Worm (Caenorhabditis elegans) whole organism, L4 larva: ENCODE measurements around the gene slc-17.8.
A peak's percentile ranks its signal among the peaks of the same experiment; 100 is the strongest.

Experiments used
- D1046.2 ChIP-seq: fragments of 200-800 bp; sonication (Bioruptor generic); IDR thresholded peaks from 2 replicates; pipeline ENCODE4 v1.3.6; 2022; ENCODE audit warnings: missing genetic modification characterization, missing compliant biosample characterization
- F26F4.8 ChIP-seq: fragments of 200-800 bp; sonication (Bioruptor generic); conservative IDR thresholded peaks from 2 replicates; pipeline ENCODE4 v1.3.6; 2022; ENCODE audit warnings: missing genetic modification characterization, missing compliant biosample characterization
- Y48G9A.11 ChIP-seq: fragments of 200-800 bp; sonication (Bioruptor generic); IDR thresholded peaks from 2 replicates; pipeline ENCODE4 v1.3.6; 2022; ENCODE audit warnings: missing genetic modification reagents, missing genetic modification characterization, missing compliant biosample characterization
- Y75B8A.6 ChIP-seq: fragments of 200-800 bp; sonication (Bioruptor generic); IDR thresholded peaks from 2 replicates; pipeline ENCODE4 v1.3.6; 2022; ENCODE audit warnings: missing genetic modification reagents, missing genetic modification characterization, missing compliant biosample characterization
- ZK337.2 ChIP-seq: fragments of 200-800 bp; sonication (Bioruptor generic); IDR thresholded peaks from 2 replicates; pipeline ENCODE4 v1.3.6; 2022; ENCODE audit warnings: missing genetic modification reagents, missing genetic modification characterization, missing compliant biosample characterization
- ama-1 ChIP-seq: fragments of 150-350 bp; optimal IDR thresholded peaks from 2 replicates; lab custom pipeline; 2014; ENCODE audit warnings: inconsistent platforms, mixed read lengths
- arid-1 ChIP-seq: fragments of 200-800 bp; sonication (Bioruptor generic); conservative IDR thresholded peaks from 2 replicates; pipeline ENCODE4 v1.3.6; 2022; ENCODE audit warnings: missing genetic modification reagents, missing genetic modification characterization, missing compliant biosample characterization
- ces-1 ChIP-seq: fragments of 150-350 bp; sonication (generic microtip); optimal IDR thresholded peaks from 4 replicates; lab custom pipeline; 2014; ENCODE audit warnings: missing biosample characterization, missing genetic modification reagents, missing genetic modification characterization
- ctbp-1 ChIP-seq: fragments of 200-800 bp; sonication (Bioruptor generic); IDR thresholded peaks from 2 replicates; pipeline ENCODE4 v1.3.6; 2022; ENCODE audit warnings: missing genetic modification reagents, missing genetic modification characterization, missing compliant biosample characterization
- daf-19 ChIP-seq: fragments of 200-800 bp; sonication (Bioruptor generic); conservative IDR thresholded peaks from 2 replicates; pipeline ENCODE4 v1.3.6; 2022; ENCODE audit warnings: missing genetic modification characterization, missing compliant biosample characterization
- daf-8 ChIP-seq: fragments of 200-800 bp; sonication (Bioruptor generic); IDR thresholded peaks from 2 replicates; pipeline ENCODE4 v1.3.6; 2022; ENCODE audit warnings: missing genetic modification characterization, missing compliant biosample characterization
- dmd-6 ChIP-seq: fragments of 200-800 bp; sonication (Bioruptor generic); IDR thresholded peaks from 2 replicates; pipeline ENCODE4 v1.3.6; 2022; ENCODE audit warnings: missing genetic modification reagents, missing genetic modification characterization, missing compliant biosample characterization
- dmd-8 ChIP-seq: fragments of 200-800 bp; sonication (Bioruptor generic); IDR thresholded peaks from 2 replicates; pipeline ENCODE4 v1.3.6; 2022; ENCODE audit warnings: missing genetic modification characterization, missing compliant biosample characterization
- egl-43 ChIP-seq: fragments of 200-800 bp; sonication (Bioruptor generic); IDR thresholded peaks from 2 replicates; pipeline ENCODE4 v1.3.6; 2022; ENCODE audit warnings: missing genetic modification reagents, missing genetic modification characterization, missing compliant biosample characterization
- gei-8 ChIP-seq: fragments of 200-800 bp; sonication (Bioruptor generic); optimal IDR thresholded peaks from 2 replicates; lab custom pipeline; 2018; ENCODE audit warnings: mild to moderate bottlenecking, missing genetic modification characterization, missing compliant biosample characterization
- hlh-11 ChIP-seq: fragments of 200-800 bp; sonication (Bioruptor generic); optimal IDR thresholded peaks from 2 replicates; lab custom pipeline; 2018; ENCODE audit warnings: mild to moderate bottlenecking, missing genetic modification characterization, missing compliant biosample characterization
- lim-7 ChIP-seq: fragments of 200-800 bp; sonication (Bioruptor generic); IDR thresholded peaks from 2 replicates; pipeline ENCODE4 v1.3.6; 2022; ENCODE audit warnings: missing genetic modification characterization, missing compliant biosample characterization
- lin-15B ChIP-seq: fragments of 150-350 bp; sonication (generic microtip); optimal IDR thresholded peaks from 3 replicates; lab custom pipeline; 2014; ENCODE audit warnings: missing biosample characterization, missing genetic modification characterization
- lin-38 ChIP-seq: fragments of 200-800 bp; sonication (Bioruptor generic); IDR thresholded peaks from 2 replicates; pipeline ENCODE4 v1.3.6; 2022; ENCODE audit warnings: missing genetic modification reagents, missing genetic modification characterization, missing compliant biosample characterization
- madf-5 ChIP-seq, 2 experiments: fragments of 200-800 bp; sonication (Bioruptor generic); IDR thresholded peaks; 2 replicates each; pipeline ENCODE4 v1.3.6; 2022; ENCODE audit warnings: missing compliant biosample characterization in 2 of 2, missing genetic modification characterization in 2 of 2
- madf-9 ChIP-seq: fragments of 200-800 bp; sonication (Bioruptor generic); conservative IDR thresholded peaks from 2 replicates; pipeline ENCODE4 v1.3.6; 2022; ENCODE audit warnings: missing genetic modification reagents, missing genetic modification characterization, missing compliant biosample characterization
- mdt-29 ChIP-seq: fragments of 200-800 bp; sonication (Bioruptor generic); IDR thresholded peaks from 2 replicates; pipeline ENCODE4 v1.3.6; 2022; ENCODE audit warnings: missing genetic modification reagents, missing genetic modification characterization, missing compliant biosample characterization
- mep-1 ChIP-seq: fragments of 150-350 bp; sonication (generic microtip); optimal IDR thresholded peaks from 3 replicates; lab custom pipeline; 2014; ENCODE audit warnings: missing biosample characterization, missing genetic modification characterization
- mes-2 ChIP-seq: sonication (generic microtip); optimal IDR thresholded peaks from 2 replicates; lab custom pipeline; 2016; ENCODE audit warnings: missing genotype, mild to moderate bottlenecking, missing genetic modification characterization, missing compliant biosample characterization; ENCODE audit not compliant: poor library complexity, severe bottlenecking
- mxl-3 ChIP-seq: fragments of 200-800 bp; sonication (Bioruptor generic); optimal IDR thresholded peaks from 2 replicates; lab custom pipeline; 2018; ENCODE audit warnings: mild to moderate bottlenecking, missing genetic modification characterization, missing compliant biosample characterization
- nhr-102 ChIP-seq: sonication (generic microtip); optimal IDR thresholded peaks from 2 replicates; lab custom pipeline; 2016; ENCODE audit warnings: mild to moderate bottlenecking, missing genetic modification characterization, moderate library complexity, missing compliant biosample characterization
- nhr-111 ChIP-seq: fragments of 200-800 bp; sonication (Bioruptor generic); optimal IDR thresholded peaks from 2 replicates; lab custom pipeline; 2018; ENCODE audit warnings: mild to moderate bottlenecking, missing genetic modification characterization, missing compliant biosample characterization
- nhr-41 ChIP-seq: fragments of 200-800 bp; sonication (Bioruptor generic); IDR thresholded peaks from 2 replicates; pipeline ENCODE4 v1.3.6; 2022; ENCODE audit warnings: missing genetic modification reagents, missing genetic modification characterization, missing compliant biosample characterization
- nhr-42 ChIP-seq: fragments of 200-800 bp; sonication (Bioruptor generic); IDR thresholded peaks from 2 replicates; pipeline ENCODE4 v1.3.6; 2022; ENCODE audit warnings: missing genetic modification characterization, missing compliant biosample characterization
- nhr-76 ChIP-seq: fragments of 150-350 bp; optimal IDR thresholded peaks from 2 replicates; lab custom pipeline; 2014; ENCODE audit warnings: missing biosample characterization, missing genetic modification characterization
- pha-4 ChIP-seq, 2 experiments: fragments of 150-350 bp in 1 of 2; fragments of 200-800 bp in 1 of 2; sonication (Bioruptor generic) in 1 of 2; IDR thresholded peaks in 1 of 2; optimal IDR thresholded peaks in 1 of 2; 2 replicates each; pipeline versions ENCODE4 v1.3.6 to Lab custom; 2014 to 2022; ENCODE audit warnings: missing genetic modification characterization in 2 of 2, missing genetic modification reagents in 2 of 2, missing biosample characterization in 1 of 2, missing compliant biosample characterization in 1 of 2
- rbr-2 ChIP-seq: sonication (generic microtip); optimal IDR thresholded peaks from 2 replicates; lab custom pipeline; 2016; ENCODE audit warnings: missing genotype, missing genetic modification characterization, missing compliant biosample characterization
- set-16 ChIP-seq: fragments of 200-800 bp; sonication (Bioruptor generic); IDR thresholded peaks from 2 replicates; pipeline ENCODE4 v1.3.6; 2022; ENCODE audit warnings: missing genetic modification reagents, missing genetic modification characterization, missing compliant biosample characterization
- snpc-1.2 ChIP-seq: fragments of 200-800 bp; sonication (Bioruptor generic); IDR thresholded peaks from 2 replicates; pipeline ENCODE4 v1.3.6; 2022; ENCODE audit warnings: missing genetic modification reagents, missing genetic modification characterization, missing compliant biosample characterization
- spr-1 ChIP-seq: sonication (generic microtip); optimal IDR thresholded peaks from 2 replicates; lab custom pipeline; 2016; ENCODE audit warnings: mild to moderate bottlenecking, missing genetic modification characterization, missing compliant biosample characterization
- unc-39 ChIP-seq: sonication (generic microtip); optimal IDR thresholded peaks from 2 replicates; lab custom pipeline; 2017; ENCODE audit warnings: missing biosample characterization, missing genetic modification characterization
- vab-7 ChIP-seq: fragments of 200-800 bp; sonication (Bioruptor generic); IDR thresholded peaks from 2 replicates; pipeline ENCODE4 v1.3.6; 2022; ENCODE audit warnings: missing genetic modification reagents, missing genetic modification characterization, missing compliant biosample characterization
- zag-1 ChIP-seq: fragments of 150-350 bp; optimal IDR thresholded peaks from 2 replicates; lab custom pipeline; 2014; ENCODE audit warnings: missing biosample characterization, missing genetic modification characterization
- zfp-2 ChIP-seq: sonication (generic microtip); optimal IDR thresholded peaks from 2 replicates; lab custom pipeline; 2016; ENCODE audit warnings: mild to moderate bottlenecking, missing genetic modification characterization, missing compliant biosample characterization
- zip-11 ChIP-seq: fragments of 200-800 bp; sonication (Bioruptor generic); IDR thresholded peaks from 2 replicates; pipeline ENCODE4 v1.3.6; 2022; ENCODE audit warnings: missing genetic modification characterization, missing compliant biosample characterization
- ztf-7 ChIP-seq: fragments of 150-350 bp; optimal IDR thresholded peaks from 2 replicates; lab custom pipeline; 2014; ENCODE audit warnings: missing biosample characterization, missing genetic modification characterization

Gene slc-17.8

ce11 chrV:8495965-8496364 is 49.4 kb downstream of the slc-17.8 start (continued):
- TF ChIP-seq nhr-102 (tag; lab: Kevin White, UChicago): no peak
- TF ChIP-seq rbr-2 (tag; lab: Kevin White, UChicago): no peak
- TF ChIP-seq Y48G9A.11: peak; percentile 27; the same call in 1 of the 2 replicates
- TF ChIP-seq pha-4 (GFP tag; IDR thresholded peaks at IDR 0.05; lab: Robert Waterston, UW): peak; percentile 65
- no peak for TF ChIP-seq pha-4 (tag; optimal IDR thresholded peaks at IDR 0.05; lab: Kevin White, UChicago)
- 0 out of 2 replicates have a peak, but pooled peaks have one; percentile 62 for TF ChIP-seq dmd-8 (GFP tag; lab: Robert Waterston, UW)
- no peak for TF ChIP-seq zag-1 (tag; lab: Kevin White, UChicago)
- no peak for TF ChIP-seq zip-11
- peak; percentile 69 for TF ChIP-seq snpc-1.2 (GFP tag; lab: Robert Waterston, UW)
- no peak for TF ChIP-seq D1046.2 (GFP tag; lab: Robert Waterston, UW)
- TF ChIP-seq ctbp-1 (GFP tag; lab: Robert Waterston, UW): peak; percentile 72
- 0 out of 2 replicates have a peak, but pooled peaks have one; percentile 41 for TF ChIP-seq F26F4.8 (GFP tag; lab: Robert Waterston, UW)
- peak; percentile 11 for TF ChIP-seq hlh-11 (tag; lab: Kevin White, UChicago)
- TF ChIP-seq madf-5 (GFP tag; IDR thresholded peaks at IDR 0.05; lab: Robert Waterston, UW): no peak
- TF ChIP-seq zfp-2: no peak
- peak; percentile 38 for TF ChIP-seq gei-8 (GFP tag; lab: Kevin White, UChicago)
- peak; percentile 61; the same call in 1 of the 2 replicates for TF ChIP-seq nhr-42 (GFP tag; lab: Robert Waterston, UW)
- TF ChIP-seq mep-1 (tag; lab: Kevin White, UChicago): peak; percentile 36
- TF ChIP-seq mes-2 (tag; lab: Kevin White, UChicago): peak; percentile 58
- no peak for TF ChIP-seq spr-1
- peak; percentile 69 for TF ChIP-seq lim-7 (GFP tag; lab: Robert Waterston, UW)
- no peak for TF ChIP-seq daf-8 (GFP tag; lab: Robert Waterston, UW)
- TF ChIP-seq lin-15B: no peak
- TF ChIP-seq, all 104 proteins: peak for 32

ce11 chrV:8495106-8495505 is 50.3 kb downstream of the slc-17.8 start:
- TF ChIP-seq daf-19 (GFP tag; lab: Robert Waterston, UW) (0 out of 2 replicates have a peak, but pooled peaks have one; percentile 57), dmd-8 (GFP tag; lab: Robert Waterston, UW) (0 out of 2 replicates have a peak, but pooled peaks have one; percentile 58), ztf-7 (tag; lab: Kevin White, UChicago) (no peak), madf-5 (GFP tag; IDR thresholded peaks at IDR 0.05; lab: Robert Waterston, UW) (peak in 1 of 2 experiments; percentile 28; a peak in 1 of 4 replicates), set-16 (GFP tag; lab: Robert Waterston, UW) (no peak), D1046.2 (GFP tag; lab: Robert Waterston, UW) (0 out of 2 replicates have a peak, but pooled peaks have one; percentile 55), lim-7 (GFP tag; lab: Robert Waterston, UW) (peak; percentile 75), nhr-111 (GFP tag; lab: Kevin White, UChicago) (no peak), Y48G9A.11 (no peak), nhr-41 (GFP tag; lab: Robert Waterston, UW) (0 out of 2 replicates have a peak, but pooled peaks have one; percentile 45), Y75B8A.6 (no peak), ces-1 (no peak), mxl-3 (GFP tag; lab: Kevin White, UChicago) (no peak), snpc-1.2 (GFP tag; lab: Robert Waterston, UW) (peak; percentile 35; the same call in 1 of the 2 replicates), madf-9 (GFP tag; lab: Robert Waterston, UW) (no peak), nhr-76 (tag; lab: Kevin White, UChicago) (no peak), mdt-29 (peak; percentile 20; the same call in 1 of the 2 replicates), arid-1 (0 out of 2 replicates have a peak, but pooled peaks have one; percentile 28), ZK337.2 (GFP tag; lab: Robert Waterston, UW) (no peak), egl-43 (GFP tag; lab: Robert Waterston, UW) (peak; percentile 63; the same call in 1 of the 2 replicates), lin-38 (GFP tag; lab: Robert Waterston, UW) (peak; percentile 48), F26F4.8 (GFP tag; lab: Robert Waterston, UW) (peak; percentile 72; the same call in 1 of the 2 replicates), vab-7 (GFP tag; lab: Robert Waterston, UW) (peak; percentile 64), unc-39 (tag; lab: Kevin White, UChicago) (no peak), ama-1 (lab: Kevin White, UChicago) (no peak), pha-4 (GFP tag; IDR thresholded peaks at IDR 0.05; lab: Robert Waterston, UW) (peak; percentile 34; the same call in 1 of the 2 replicates), pha-4 (tag; optimal IDR thresholded peaks at IDR 0.05; lab: Kevin White, UChicago) (no peak), nhr-102 (tag; lab: Kevin White, UChicago) (no peak), dmd-6 (GFP tag; lab: Robert Waterston, UW) (no peak)
